Worm (Caenorhabditis elegans): Measurements from ENCODE around the gene cct-6.

The cct-6 gene

DNA sequence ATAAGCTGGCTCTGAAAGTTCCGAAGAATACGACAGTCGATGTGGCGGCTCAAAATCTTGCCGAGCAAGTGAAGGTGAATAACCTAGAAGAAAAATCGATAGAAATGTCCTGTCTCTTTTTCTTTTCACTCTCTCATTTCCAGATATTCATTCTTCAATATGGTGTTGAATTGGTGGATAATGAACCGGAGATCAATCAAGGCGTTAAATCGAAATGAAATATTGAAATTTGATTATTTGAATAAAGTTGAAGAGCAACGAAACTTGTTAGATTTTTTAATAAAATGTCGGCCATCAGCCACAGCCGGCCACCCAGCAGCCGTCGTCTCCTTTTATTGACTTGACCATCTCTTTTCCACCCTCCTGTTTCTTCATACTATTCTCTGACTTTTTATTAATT is 48.8 kb downstream of the cct-6 start, which contains the start of gene R12B2.2:
R12B2.2 (plus strand) TSS at position 301 of the 400 bp plus-strand sequence.
- TF ChIP-seq ztf-29 (GFP tag; IDR thresholded peaks at IDR 0.05) (no peak), flt-1 (GFP tag; IDR thresholded peaks at IDR 0.05) (no peak), cog-1 (tag; optimal IDR thresholded peaks at IDR 0.05) (no peak), ztf-23 (GFP tag; IDR thresholded peaks at IDR 0.05) (no peak), T22C8.4 (GFP tag; IDR thresholded peaks at IDR 0.05) (no peak), tab-1 (GFP tag; IDR thresholded peaks at IDR 0.05) (no peak), ref-1 (GFP tag; conservative IDR thresholded peaks at IDR 0.05) (no peak), klf-2 (GFP tag; conservative IDR thresholded peaks at IDR 0.05) (no peak), med-1 (GFP tag; optimal IDR thresholded peaks at IDR 0.05; ENCODE audit: insufficient read depth) (no peak)

DNA sequence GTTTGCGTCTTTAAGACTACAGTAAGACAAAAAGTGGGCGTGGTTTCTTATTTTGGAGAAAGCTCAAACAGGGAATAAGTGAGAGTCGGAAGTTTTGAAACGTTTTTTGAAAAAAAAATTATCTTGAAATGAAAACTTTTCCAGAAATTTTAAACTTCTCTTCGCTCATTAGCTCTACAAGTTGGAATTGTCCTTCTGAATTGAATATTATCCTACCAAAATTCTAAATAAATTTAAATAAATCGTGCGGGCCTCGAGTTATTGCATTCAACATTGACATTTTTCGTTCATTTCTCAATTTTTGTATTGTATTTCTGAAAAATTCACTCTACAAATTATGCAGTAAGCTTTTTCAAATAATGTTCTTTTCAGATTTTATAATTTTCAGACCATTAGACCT is 50.2 kb downstream of the cct-6 start, which contains the start of gene R12B2.3:
R12B2.3 (plus strand) TSS at position 301 of the 400 bp plus-strand sequence.
- TF ChIP-seq ztf-23 (GFP tag; IDR thresholded peaks at IDR 0.05) (no peak), med-1 (GFP tag; optimal IDR thresholded peaks at IDR 0.05; ENCODE audit: insufficient read depth) (no peak)
